Fruit fly (Drosophila melanogaster): Measurements from ENCODE around the gene Vps13D.

The Vps13D gene

dm6 chr3L:12745121-12745770, 9.6 kb upstream of the Vps13D start, which contains the start of gene CG32109:
Gene CG32109 (plus strand): TSS chr3L:12745344.
- TF ChIP-seq kay (GFP tag; ENCODE audit: borderline replicate concordance) (peak; percentile 93), pad (GFP tag; optimal IDR thresholded peaks at IDR 0.05) (no peak), cic (GFP tag; optimal IDR thresholded peaks at IDR 0.05) (peak; percentile 18), Mnt (GFP tag; optimal IDR thresholded peaks at IDR 0.05) (no peak), CG7045 (GFP tag; optimal IDR thresholded peaks at IDR 0.05) (no peak), bab1 (GFP tag; optimal IDR thresholded peaks at IDR 0.05) (peak; percentile 36), cnc (optimal IDR thresholded peaks at IDR 0.05) (no peak)

- no peak for TF ChIP-seq CG7045 (GFP tag; optimal IDR thresholded peaks at IDR 0.05)
- TF ChIP-seq bab1 (GFP tag; optimal IDR thresholded peaks at IDR 0.05), result no peak
- no peak for TF ChIP-seq pad (GFP tag; optimal IDR thresholded peaks at IDR 0.05)
- no peak for TF ChIP-seq cic (GFP tag; optimal IDR thresholded peaks at IDR 0.05)
- TF ChIP-seq CG11617 (GFP tag; optimal IDR thresholded peaks at IDR 0.05), result no peak
- no peak for TF ChIP-seq Mnt (GFP tag; optimal IDR thresholded peaks at IDR 0.05)
- TF ChIP-seq tj (GFP tag; optimal IDR thresholded peaks at IDR 0.05), result no peak
- no peak for TF ChIP-seq CG12768 (GFP tag; optimal IDR thresholded peaks at IDR 0.05)
- TF ChIP-seq ovo (GFP tag; optimal IDR thresholded peaks at IDR 0.05), result no peak
- TF ChIP-seq kay (GFP tag; ENCODE audit: borderline replicate concordance), result no peak
- TF ChIP-seq CG7101 (tag; optimal IDR thresholded peaks at IDR 0.05), result no peak
- TF ChIP-seq Hr96 (GFP tag; optimal IDR thresholded peaks at IDR 0.05), result no peak
- TF ChIP-seq CG33017 (tag; optimal IDR thresholded peaks at IDR 0.05), result no peak
- TF ChIP-seq Clk (GFP tag; optimal IDR thresholded peaks at IDR 0.05), result no peak
- no peak for TF ChIP-seq cnc (optimal IDR thresholded peaks at IDR 0.05)
- TF ChIP-seq Crg-1 (GFP tag; optimal IDR thresholded peaks at IDR 0.05), result no peak
- TF ChIP-seq CG1620 (GFP tag; optimal IDR thresholded peaks at IDR 0.05), result no peak
- no peak for TF ChIP-seq CG5204 (GFP tag; optimal IDR thresholded peaks at IDR 0.05)
Measured at dm6 chr3L:12746241-12746640, 8.6 kb upstream of the Vps13D start.

- TF ChIP-seq CG12768 (GFP tag; optimal IDR thresholded peaks at IDR 0.05) (no peak), kay (GFP tag; ENCODE audit: borderline replicate concordance) (peak; percentile 81)
Measured at dm6 chr3L:12748711-12749566, 5.9 kb upstream of the Vps13D start.

dm6 chr3L:12749567-12750535, 5.0 kb upstream of the Vps13D start, which contains the start of the genes Klc and CG10984:
Gene Klc (minus strand): TSS chr3L:12750056.
Gene CG10984 (plus strand): TSS chr3L:12750119.
- TF ChIP-seq cnc (optimal IDR thresholded peaks at IDR 0.05) (no peak), CG14711 (tag; optimal IDR thresholded peaks at IDR 0.05) (peak; percentile 57), kay (GFP tag; ENCODE audit: borderline replicate concordance) (no peak), tj (GFP tag; optimal IDR thresholded peaks at IDR 0.05) (peak; percentile 70), CG7101 (tag; optimal IDR thresholded peaks at IDR 0.05) (peak; percentile 2), pad (GFP tag; optimal IDR thresholded peaks at IDR 0.05) (no peak), Clk (GFP tag; optimal IDR thresholded peaks at IDR 0.05) (no peak), CG7045 (GFP tag; optimal IDR thresholded peaks at IDR 0.05) (peak; percentile 37), bab1 (GFP tag; optimal IDR thresholded peaks at IDR 0.05) (peak; percentile 43), CG11617 (GFP tag; optimal IDR thresholded peaks at IDR 0.05) (no peak), toe (GFP tag; optimal IDR thresholded peaks at IDR 0.05) (no peak)

- TF ChIP-seq bab1 (GFP tag; optimal IDR thresholded peaks at IDR 0.05) (peak; percentile 43), Hr96 (GFP tag; optimal IDR thresholded peaks at IDR 0.05) (no peak), ovo (GFP tag; optimal IDR thresholded peaks at IDR 0.05) (no peak), CG14711 (tag; optimal IDR thresholded peaks at IDR 0.05) (no peak), Mnt (GFP tag; optimal IDR thresholded peaks at IDR 0.05) (peak; percentile 54), toe (GFP tag; optimal IDR thresholded peaks at IDR 0.05) (peak; percentile 27), Crg-1 (GFP tag; optimal IDR thresholded peaks at IDR 0.05) (no peak), pad (GFP tag; optimal IDR thresholded peaks at IDR 0.05) (no peak), CG12768 (GFP tag; optimal IDR thresholded peaks at IDR 0.05) (peak; percentile 17), kay (GFP tag; ENCODE audit: borderline replicate concordance) (peak; percentile 99), tj (GFP tag; optimal IDR thresholded peaks at IDR 0.05) (no peak), CG5204 (GFP tag; optimal IDR thresholded peaks at IDR 0.05) (no peak), cnc (optimal IDR thresholded peaks at IDR 0.05) (no peak), CG11617 (GFP tag; optimal IDR thresholded peaks at IDR 0.05) (no peak), CG7101 (tag; optimal IDR thresholded peaks at IDR 0.05) (no peak), Clk (GFP tag; optimal IDR thresholded peaks at IDR 0.05) (no peak), cic (GFP tag; optimal IDR thresholded peaks at IDR 0.05) (peak; percentile 76), CG33017 (tag; optimal IDR thresholded peaks at IDR 0.05) (peak; percentile 20)
Measured at dm6 chr3L:12772740-12773686, 18.2 kb downstream of the Vps13D start, which contains the start of gene Hip1. Gene Hip1 (minus strand): TSS chr3L:12773573.

All from whole organism, adult.